Fruit fly (Drosophila melanogaster): ENCODE data around the gene kdn.

The kdn gene

dm6 chrX:6346926-6347367, 3.5 kb upstream of the kdn start, which contains the start of gene CG3847 (continued):
- no peak for TF ChIP-seq CG10631 (GFP tag; optimal IDR thresholded peaks at IDR 0.05)
- no peak for TF ChIP-seq CG16779 (tag; optimal IDR thresholded peaks at IDR 0.05)

DNA sequence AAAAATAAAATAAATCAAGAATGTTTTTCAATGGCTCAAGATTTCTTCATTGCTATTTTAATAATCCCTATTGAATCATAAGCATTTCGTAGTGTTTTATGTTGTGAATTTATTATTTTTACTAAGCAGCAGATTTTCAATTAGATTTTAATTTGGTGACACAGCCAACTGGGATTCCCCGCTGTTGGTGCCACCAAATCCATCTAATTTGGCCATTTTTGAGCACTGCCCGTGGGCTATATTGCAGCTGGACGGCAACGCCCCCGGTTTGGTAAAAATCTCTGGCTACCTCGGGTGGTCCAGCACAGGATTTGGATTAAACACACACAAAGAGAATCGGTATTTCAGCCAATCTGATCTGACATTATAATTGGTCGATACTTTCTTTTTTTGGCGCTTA, 1.2 kb upstream of the kdn start:
- TF ChIP-seq cyc (GFP tag; optimal IDR thresholded peaks at IDR 0.05) (no peak), dac (GFP tag; optimal IDR thresholded peaks at IDR 0.05) (no peak)

DNA sequence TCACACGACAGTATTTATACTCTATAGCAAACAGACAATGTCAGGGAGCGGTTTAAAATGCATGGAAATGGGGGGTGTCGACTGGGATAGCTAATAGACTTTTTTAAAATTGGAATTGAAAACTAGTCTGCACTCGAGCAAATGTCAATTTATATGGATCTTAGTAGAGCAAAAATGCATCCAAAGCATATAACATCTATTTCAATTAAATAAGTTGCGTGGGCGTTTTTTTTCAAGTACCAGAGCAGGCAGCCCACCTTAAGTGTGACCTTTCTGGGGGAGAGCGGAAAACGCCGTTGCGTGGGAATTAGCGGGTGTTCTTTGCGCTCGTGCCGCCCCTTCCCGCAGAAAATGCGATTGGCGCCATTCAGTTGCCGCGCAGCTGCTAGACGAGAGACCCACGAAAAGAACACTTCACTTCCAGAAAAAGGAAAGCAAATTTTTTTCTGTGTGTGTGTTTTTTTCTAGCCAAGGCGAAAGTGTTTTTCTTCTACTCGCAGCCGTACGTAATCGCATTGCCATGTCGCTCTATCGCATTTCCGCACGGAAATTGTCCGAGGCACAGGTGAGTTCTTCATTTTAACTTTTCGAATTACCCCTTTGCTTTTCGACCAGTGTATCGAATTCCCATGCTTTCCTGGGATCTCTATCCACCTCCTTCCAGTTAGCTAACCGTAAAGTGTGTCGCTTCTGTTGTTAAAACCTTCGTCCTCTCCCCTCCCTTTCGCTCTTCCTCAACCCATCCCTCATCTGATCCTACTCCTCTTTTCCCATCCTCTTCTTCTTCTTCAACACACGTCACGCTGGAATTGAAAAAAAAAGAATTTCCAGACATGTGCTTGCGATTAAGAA, 1.7 kb downstream of the kdn start:
- TF ChIP-seq cyc (GFP tag; optimal IDR thresholded peaks at IDR 0.05) (no peak), CG11902 (GFP tag; optimal IDR thresholded peaks at IDR 0.05) (no peak), CG11762 (GFP tag; optimal IDR thresholded peaks at IDR 0.05; ENCODE audit: insufficient read depth) (no peak), fd59A (GFP tag; optimal IDR thresholded peaks at IDR 0.05) (no peak), lz (GFP tag; optimal IDR thresholded peaks at IDR 0.05) (no peak), CG11294 (GFP tag; IDR thresholded peaks at IDR 0.05) (no peak), CG16779 (tag; optimal IDR thresholded peaks at IDR 0.05) (no peak), svp (GFP tag) (peak; percentile 60), CG10631 (GFP tag; optimal IDR thresholded peaks at IDR 0.05) (peak; percentile 19), esn (GFP tag; optimal IDR thresholded peaks at IDR 0.05) (peak; percentile 12), salr (GFP tag; optimal IDR thresholded peaks at IDR 0.05) (no peak), acj6 (GFP tag; optimal IDR thresholded peaks at IDR 0.05) (peak; percentile 9), OdsH (GFP tag; optimal IDR thresholded peaks at IDR 0.05) (no peak), Eip75B (GFP tag; optimal IDR thresholded peaks at IDR 0.05) (peak; percentile 21), CG3032 (tag; optimal IDR thresholded peaks at IDR 0.05) (no peak), CG1621 (tag; optimal IDR thresholded peaks at IDR 0.05) (no peak), Ets96B (tag; optimal IDR thresholded peaks at IDR 0.05) (no peak), fd85E (GFP tag; optimal IDR thresholded peaks at IDR 0.05) (no peak), CG6163 (GFP tag; IDR thresholded peaks at IDR 0.05) (peak; percentile 57; the same call in 1 of the 3 replicates), Hr39 (GFP tag; optimal IDR thresholded peaks at IDR 0.05) (no peak), pdm3 (GFP tag; optimal IDR thresholded peaks at IDR 0.05) (peak; percentile 3), CG6808 (GFP tag; optimal IDR thresholded peaks at IDR 0.05) (no peak), CG8319 (GFP tag; optimal IDR thresholded peaks at IDR 0.05) (no peak), dac (GFP tag; optimal IDR thresholded peaks at IDR 0.05) (no peak), net (GFP tag; optimal IDR thresholded peaks at IDR 0.05) (no peak), Lpt (GFP tag; optimal IDR thresholded peaks at IDR 0.05) (peak; percentile 12), Eip78C (GFP tag) (peak; percentile 81), Ets21C (GFP tag; optimal IDR thresholded peaks at IDR 0.05) (no peak), CG7368 (GFP tag; optimal IDR thresholded peaks at IDR 0.05) (no peak), CG8632 (GFP tag; optimal IDR thresholded peaks at IDR 0.05) (no peak), Sox15 (GFP tag; optimal IDR thresholded peaks at IDR 0.05) (no peak), Smox (GFP tag; optimal IDR thresholded peaks at IDR 0.05) (peak; percentile 32), ss (GFP tag; optimal IDR thresholded peaks at IDR 0.05) (no peak), Hr4 (GFP tag; optimal IDR thresholded peaks at IDR 0.05) (no peak), CG4318 (GFP tag; optimal IDR thresholded peaks at IDR 0.05) (no peak), Hr38 (GFP tag; optimal IDR thresholded peaks at IDR 0.05) (no peak), CG9139 (GFP tag; optimal IDR thresholded peaks at IDR 0.05) (no peak), CG6276 (GFP tag; optimal IDR thresholded peaks at IDR 0.05) (peak; percentile 13), CG3919 (GFP tag; optimal IDR thresholded peaks at IDR 0.05) (peak; percentile 35), topi (GFP tag; optimal IDR thresholded peaks at IDR 0.05) (no peak), CG31627 (GFP tag; optimal IDR thresholded peaks at IDR 0.05) (no peak), CG34406 (GFP tag; optimal IDR thresholded peaks at IDR 0.05) (no peak), CG8119 (GFP tag; IDR thresholded peaks at IDR 0.05) (no peak; the same call in 2 of the 3 replicates), spab (GFP tag; optimal IDR thresholded peaks at IDR 0.05) (no peak), achi (GFP tag; optimal IDR thresholded peaks at IDR 0.05) (peak; percentile 6), Gug (GFP tag; IDR thresholded peaks at IDR 0.05) (no peak)

Data from whole organism, prepupa.